Fruit fly (Drosophila melanogaster) whole organism, wandering third instar larva: Measurements from ENCODE around the gene CG14125.

Experiments used
- CG9705 ChIP-seq: fragments of 200-800 bp; sonication (Bioruptor generic); optimal IDR thresholded peaks from 2 replicates; lab custom pipeline; 2018; ENCODE audit warnings: missing biosample characterization, mild to moderate bottlenecking, missing genetic modification characterization
- CrebA ChIP-seq: fragments of 200-800 bp; sonication (Bioruptor generic); optimal IDR thresholded peaks from 2 replicates; lab custom pipeline; 2016; ENCODE audit warnings: missing biosample characterization, mild to moderate bottlenecking, missing genetic modification characterization, borderline replicate concordance
- Dfd ChIP-seq: fragments of >200 bp; optimal IDR thresholded peaks from 2 replicates; lab custom pipeline; 2017; ENCODE audit warnings: missing biosample characterization, missing genetic modification characterization
- Hr78 ChIP-seq: fragments of >200 bp; optimal IDR thresholded peaks from 2 replicates; lab custom pipeline; 2017; ENCODE audit warnings: missing biosample characterization, missing genetic modification characterization
- Myc ChIP-seq: fragments of >200 bp; optimal IDR thresholded peaks from 2 replicates; lab custom pipeline; 2017
- OdsH ChIP-seq: fragments of 200-800 bp; sonication (Bioruptor generic); optimal IDR thresholded peaks from 2 replicates; lab custom pipeline; 2016; ENCODE audit warnings: missing biosample characterization, mild to moderate bottlenecking, missing genetic modification characterization
- Rel ChIP-seq, 2 experiments: fragments of 200-800 bp; sonication (Bioruptor generic) in 1 of 2; optimal IDR thresholded peaks; 2 replicates in 1 of 2; 3 replicates in 1 of 2; lab custom pipeline; 2016 to 2019; ENCODE audit warnings: mild to moderate bottlenecking in 2 of 2, missing biosample characterization in 2 of 2, missing genetic modification characterization in 2 of 2, moderate library complexity in 1 of 2
- Sp1 ChIP-seq: fragments of 200-800 bp; sonication (Bioruptor generic); optimal IDR thresholded peaks from 3 replicates; lab custom pipeline; 2019; ENCODE audit warnings: missing biosample characterization, mild to moderate bottlenecking, missing genetic modification characterization, moderate library complexity
- dsf ChIP-seq: sonication (Bioruptor generic); optimal IDR thresholded peaks from 2 replicates; lab custom pipeline; 2016; ENCODE audit warnings: missing biosample characterization, missing genetic modification characterization, borderline replicate concordance
- ey ChIP-seq: fragments of 200-800 bp; sonication (Bioruptor generic); optimal IDR thresholded peaks from 2 replicates; lab custom pipeline; 2016; ENCODE audit warnings: missing biosample characterization, missing genetic modification characterization
- lola ChIP-seq: fragments of >200 bp; optimal IDR thresholded peaks from 2 replicates; lab custom pipeline; 2017; ENCODE audit warnings: missing biosample characterization, missing genetic modification characterization
- rgr ChIP-seq: fragments of 200-800 bp; sonication (Bioruptor generic); optimal IDR thresholded peaks from 3 replicates; lab custom pipeline; 2016; ENCODE audit warnings: missing biosample characterization, mild to moderate bottlenecking, missing genetic modification characterization
- tai ChIP-seq: sonication (Bioruptor generic); optimal IDR thresholded peaks from 2 replicates; lab custom pipeline; 2016; ENCODE audit warnings: missing biosample characterization, missing genetic modification characterization
- usp ChIP-seq: fragments of >200 bp; optimal IDR thresholded peaks from 2 replicates; lab custom pipeline; 2017; ENCODE audit warnings: missing biosample characterization, missing genetic modification characterization

dm6 chr3L:11974605-11975004 is at the start of gene CG14125:
- TF ChIP-seq ey (GFP tag; lab: Kevin White, UChicago): no peak
- TF ChIP-seq CG9705: no peak
- TF ChIP-seq tai: no peak
- TF ChIP-seq CrebA (GFP tag; lab: Kevin White, UChicago): no peak
- TF ChIP-seq Rel (GFP tag; optimal IDR thresholded peaks at IDR 0.05; lab: Kevin White, UChicago): no peak
- no peak for TF ChIP-seq Rel (tag; optimal IDR thresholded peaks at IDR 0.05; lab: Kevin White, UChicago)
- TF ChIP-seq rgr (GFP tag; lab: Kevin White, UChicago): no peak
- TF ChIP-seq Sp1 (GFP tag; lab: Kevin White, UChicago): no peak
- no peak for TF ChIP-seq Hr78 (GFP tag; lab: Kevin White, UChicago)
- TF ChIP-seq Dfd (GFP tag; lab: Kevin White, UChicago): no peak
- TF ChIP-seq usp: no peak
- no peak for TF ChIP-seq Myc (lab: Kevin White, UChicago)
- TF ChIP-seq OdsH (GFP tag; lab: Kevin White, UChicago): no peak
- no peak for TF ChIP-seq lola (GFP tag; lab: Kevin White, UChicago)
- no peak for TF ChIP-seq dsf
